Worm (Caenorhabditis elegans): ENCODE results near the gene nhr-10.
A peak's percentile ranks its signal among the peaks of the same experiment; 100 is the strongest.

The nhr-10 gene

DNA sequence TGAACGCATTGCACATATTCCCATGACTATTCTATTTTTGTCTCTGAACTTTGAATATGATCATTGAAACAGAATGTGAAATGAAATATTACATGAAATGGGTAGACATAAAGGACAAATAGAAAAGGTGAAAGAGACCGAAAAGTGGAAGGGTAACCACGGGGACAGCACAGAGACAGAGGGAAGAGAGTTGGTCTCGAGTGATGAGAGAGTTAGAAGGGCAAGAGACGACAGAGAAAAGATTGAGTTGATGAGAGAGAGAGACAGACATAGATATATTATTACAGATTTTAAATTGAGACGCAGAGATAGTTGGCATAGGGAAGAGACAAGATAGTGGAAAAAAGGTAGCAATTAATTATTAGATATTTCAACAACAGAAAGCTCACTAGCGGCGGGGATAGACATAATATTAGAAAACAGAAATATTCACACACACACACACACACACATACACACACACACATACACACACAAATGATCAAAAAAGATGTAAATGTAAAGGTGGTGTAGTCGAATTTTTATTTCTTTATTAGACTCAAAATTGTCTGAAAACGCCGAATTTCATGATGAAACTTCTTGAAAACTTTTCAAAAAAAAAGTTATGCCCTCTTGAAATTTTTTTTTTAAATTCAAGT lies 1.5 kb upstream of the nhr-10 start:
- TF ChIP-seq F55B11.4 (tag; optimal IDR thresholded peaks at IDR 0.05; ENCODE audit: borderline replicate concordance, insufficient read depth): no peak
- TF ChIP-seq mel-28 (tag; optimal IDR thresholded peaks at IDR 0.05; ENCODE audit: borderline replicate concordance): no peak
- TF ChIP-seq lin-54 (GFP tag; optimal IDR thresholded peaks at IDR 0.05): peak; percentile 35
- no peak for TF ChIP-seq F37B4.10 (GFP tag; IDR thresholded peaks at IDR 0.05)
- peak; percentile 69 for TF ChIP-seq nhr-80 (tag; optimal IDR thresholded peaks at IDR 0.05)
- peak; percentile 71 for TF ChIP-seq attf-5 (GFP tag; optimal IDR thresholded peaks at IDR 0.05)
- peak; percentile 21 for TF ChIP-seq ZK185.1 (tag; optimal IDR thresholded peaks at IDR 0.05; ENCODE audit: poor library complexity, severe bottlenecking)
- no peak for TF ChIP-seq pha-4 (tag; optimal IDR thresholded peaks at IDR 0.05)
- TF ChIP-seq cebp-1 (GFP tag; IDR thresholded peaks at IDR 0.05): no peak
- TF ChIP-seq cebp-1 (tag; optimal IDR thresholded peaks at IDR 0.05): peak; percentile 72
- no peak for TF ChIP-seq snpc-1.3 (tag; optimal IDR thresholded peaks at IDR 0.05; ENCODE audit: insufficient read depth)
- TF ChIP-seq lin-40 (tag; optimal IDR thresholded peaks at IDR 0.05): peak; percentile 46
- TF ChIP-seq snpc-4 (GFP tag; optimal IDR thresholded peaks at IDR 0.05): no peak
- TF ChIP-seq snpc-4 (tag; optimal IDR thresholded peaks at IDR 0.05): peak in 1 of 4 experiments; percentile 14
- TF ChIP-seq mcd-1 (GFP tag; IDR thresholded peaks at IDR 0.05): peak; percentile 33; the same call in 1 of the 2 replicates
- no peak for TF ChIP-seq F57C9.4 (tag; optimal IDR thresholded peaks at IDR 0.05)
- TF ChIP-seq aptf-2 (GFP tag; conservative IDR thresholded peaks at IDR 0.05): no peak
- TF ChIP-seq B0261.1 (tag; optimal IDR thresholded peaks at IDR 0.05): no peak
- no peak for TF ChIP-seq snpc-1.1 (tag; optimal IDR thresholded peaks at IDR 0.05; ENCODE audit: insufficient read depth)
- no peak for TF ChIP-seq ztf-28 (GFP tag; IDR thresholded peaks at IDR 0.05)
- TF ChIP-seq repo-1 (tag; optimal IDR thresholded peaks at IDR 0.05): peak; percentile 21
- TF ChIP-seq tbp1 (GFP tag; optimal IDR thresholded peaks at IDR 0.05): peak; percentile 21
- TF ChIP-seq hmg-1.2 (GFP tag; IDR thresholded peaks at IDR 0.05): peak; percentile 79

DNA sequence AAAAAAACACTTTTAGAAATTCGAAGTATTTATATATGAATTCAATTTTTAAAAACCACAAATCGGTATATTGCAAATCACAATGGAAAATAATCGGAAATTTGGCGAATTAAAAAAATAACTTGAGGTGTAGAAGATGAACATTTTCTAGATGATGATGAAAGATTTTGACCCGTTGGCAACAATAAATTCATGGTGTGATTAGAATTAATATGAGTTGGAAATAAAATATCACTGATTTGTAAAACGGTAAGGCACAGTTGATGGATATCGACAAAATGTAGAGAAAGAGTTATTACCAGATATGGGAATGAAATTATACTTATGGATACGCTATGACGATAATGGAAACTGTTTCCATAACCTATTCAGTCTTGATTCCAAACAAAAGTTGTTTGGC lies 3.0 kb downstream of the nhr-10 start:
- TF ChIP-seq lsl-1 (GFP tag; optimal IDR thresholded peaks at IDR 0.05) (no peak), madf-6 (GFP tag; IDR thresholded peaks at IDR 0.05) (no peak), pbrm-1 (GFP tag; IDR thresholded peaks at IDR 0.05) (no peak), nhr-90 (tag; optimal IDR thresholded peaks at IDR 0.05) (no peak), akir-1 (GFP tag; optimal IDR thresholded peaks at IDR 0.05) (no peak), die-1 (tag; optimal IDR thresholded peaks at IDR 0.05) (no peak), Y67H2A.10 (GFP tag; conservative IDR thresholded peaks at IDR 0.05) (no peak), hlh-26 (GFP tag; conservative IDR thresholded peaks at IDR 0.05) (no peak)

DNA sequence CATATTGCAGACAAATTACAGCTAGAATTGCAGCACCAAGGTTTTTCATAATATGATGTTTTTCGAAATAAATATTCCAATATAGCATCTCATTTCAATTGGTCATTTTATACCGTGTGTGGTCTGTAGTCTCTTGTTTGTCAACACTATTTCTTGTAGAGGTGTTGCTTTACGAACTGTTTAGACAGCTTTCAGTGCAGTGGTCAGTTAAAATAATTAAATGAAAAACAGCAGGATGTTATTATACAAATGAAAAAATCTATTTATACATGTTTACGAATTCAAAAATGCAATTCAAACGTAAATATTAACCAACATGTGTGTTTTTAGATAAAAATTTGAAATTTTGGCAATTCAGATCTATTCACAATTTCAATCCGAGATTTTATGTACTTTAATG lies 3.4 kb downstream of the nhr-10 start, which contains the start of gene B0280.7:
TSS of gene B0280.7 (minus strand) at position 101 of the 400 bp plus-strand sequence.
- TF ChIP-seq akir-1 (GFP tag; optimal IDR thresholded peaks at IDR 0.05) (no peak), lin-26 (GFP tag; IDR thresholded peaks at IDR 0.05) (0 out of 2 replicates have a peak, but pooled peaks have one; percentile 18)

DNA sequence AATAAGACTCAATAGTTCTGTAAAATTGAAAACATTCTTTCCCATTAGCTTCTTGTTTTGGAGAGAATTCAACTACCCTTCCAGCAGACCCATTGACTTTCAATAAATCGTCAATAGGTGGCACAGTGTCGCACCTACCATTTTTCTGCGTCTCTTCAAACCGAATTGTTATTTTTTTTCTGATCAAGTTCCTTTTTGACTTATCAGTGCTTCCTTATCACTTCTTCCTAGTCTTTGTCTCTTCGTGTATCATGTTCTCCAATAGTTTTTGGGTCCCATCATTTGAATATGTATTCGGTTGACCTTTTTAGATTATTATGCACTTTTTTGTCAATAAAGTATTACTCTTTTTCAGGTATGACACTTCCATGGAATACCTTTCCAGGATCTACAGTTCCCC lies 7.3 kb downstream of the nhr-10 start, which contains the start of gene odd-1:
TSS of gene odd-1 (plus strand) at position 349 of the 400 bp plus-strand sequence.
- TF ChIP-seq rec-8 (tag; optimal IDR thresholded peaks at IDR 0.05) (no peak), nhr-80 (tag; optimal IDR thresholded peaks at IDR 0.05) (peak; percentile 39)

Data from whole organism, young adult.